Worm (Caenorhabditis elegans) whole organism, late embryonic: ENCODE measurements around the gene F21A3.4.

ENCODE experiments used
- C08G9.2 ChIP-seq: sonication (generic microtip); optimal IDR thresholded peaks from 2 replicates; lab custom pipeline; 2016; ENCODE audit warnings: mild to moderate bottlenecking, missing genetic modification characterization, moderate library complexity, missing compliant biosample characterization
- F13H6.1 ChIP-seq: sonication (generic microtip); optimal IDR thresholded peaks from 2 replicates; lab custom pipeline; 2016; ENCODE audit warnings: missing genetic modification characterization, missing compliant biosample characterization
- T23F11.4 ChIP-seq: fragments of 200-800 bp; sonication (Bioruptor generic); optimal IDR thresholded peaks from 2 replicates; lab custom pipeline; 2018; ENCODE audit warnings: mild to moderate bottlenecking, missing genetic modification characterization, missing compliant biosample characterization
- Y22D7AL.16 ChIP-seq: sonication (generic microtip); optimal IDR thresholded peaks from 2 replicates; lab custom pipeline; 2016; ENCODE audit warnings: missing genetic modification characterization, missing compliant biosample characterization
- ceh-14 ChIP-seq: sonication (generic microtip); optimal IDR thresholded peaks from 2 replicates; lab custom pipeline; 2016; ENCODE audit warnings: missing genotype, missing genetic modification characterization, missing compliant biosample characterization
- ceh-19 ChIP-seq: fragments of 200-800 bp; sonication (Bioruptor generic); optimal IDR thresholded peaks from 2 replicates; lab custom pipeline; 2018; ENCODE audit warnings: mild to moderate bottlenecking, missing genetic modification characterization, missing compliant biosample characterization
- ceh-22 ChIP-seq: sonication (generic microtip); optimal IDR thresholded peaks from 2 replicates; lab custom pipeline; 2017; ENCODE audit warnings: missing biosample characterization, missing genetic modification characterization
- ceh-30 ChIP-seq: fragments of 150-350 bp; optimal IDR thresholded peaks from 2 replicates; lab custom pipeline; 2014; ENCODE audit warnings: missing biosample characterization, missing genetic modification characterization
- ceh-31 ChIP-seq: sonication (generic microtip); optimal IDR thresholded peaks from 2 replicates; lab custom pipeline; 2016; ENCODE audit warnings: missing genetic modification characterization, missing compliant biosample characterization
- ceh-34 ChIP-seq: sonication (generic microtip); optimal IDR thresholded peaks from 2 replicates; lab custom pipeline; 2016; ENCODE audit warnings: mild to moderate bottlenecking, missing genetic modification characterization, missing compliant biosample characterization
- ceh-48 ChIP-seq: sonication (generic microtip); optimal IDR thresholded peaks from 2 replicates; lab custom pipeline; 2016; ENCODE audit warnings: missing genetic modification characterization, inconsistent platforms, missing compliant biosample characterization
- ceh-6 ChIP-seq: fragments of 200-800 bp; sonication (Bioruptor generic); optimal IDR thresholded peaks from 2 replicates; lab custom pipeline; 2018; ENCODE audit warnings: mild to moderate bottlenecking, missing genetic modification characterization, missing compliant biosample characterization
- dmd-4 ChIP-seq: sonication (generic microtip); optimal IDR thresholded peaks from 2 replicates; lab custom pipeline; 2016; ENCODE audit warnings: borderline replicate concordance, missing genetic modification characterization, missing compliant biosample characterization
- elt-4 ChIP-seq: sonication (generic microtip); optimal IDR thresholded peaks from 2 replicates; lab custom pipeline; 2016; ENCODE audit warnings: missing genetic modification characterization, missing compliant biosample characterization
- eyg-1 ChIP-seq: sonication (generic microtip); optimal IDR thresholded peaks from 2 replicates; lab custom pipeline; 2016; ENCODE audit warnings: missing genotype, missing genetic modification characterization, missing compliant biosample characterization
- fkh-10 ChIP-seq: fragments of 150-350 bp; optimal IDR thresholded peaks from 2 replicates; lab custom pipeline; 2014; ENCODE audit warnings: missing biosample characterization, missing genetic modification reagents, missing genetic modification characterization
- hlh-13 ChIP-seq: fragments of 200-800 bp; sonication (Bioruptor generic); optimal IDR thresholded peaks from 2 replicates; lab custom pipeline; 2018; ENCODE audit warnings: mild to moderate bottlenecking, missing genetic modification characterization, missing compliant biosample characterization
- lim-6 ChIP-seq: sonication (generic microtip); optimal IDR thresholded peaks from 2 replicates; lab custom pipeline; 2016; ENCODE audit warnings: missing genetic modification characterization, missing compliant biosample characterization
- madf-2 ChIP-seq: sonication (generic microtip); optimal IDR thresholded peaks from 2 replicates; lab custom pipeline; 2017; ENCODE audit warnings: missing genetic modification characterization, missing compliant biosample characterization
- mec-3 ChIP-seq: sonication (generic microtip); optimal IDR thresholded peaks from 2 replicates; lab custom pipeline; 2016; ENCODE audit warnings: borderline replicate concordance, missing genetic modification characterization, missing compliant biosample characterization
- pag-3 ChIP-seq: sonication (generic microtip); optimal IDR thresholded peaks from 2 replicates; lab custom pipeline; 2016; ENCODE audit warnings: missing compliant biosample characterization, missing genetic modification characterization, borderline replicate concordance
- pax-1 ChIP-seq: fragments of 150-350 bp; optimal IDR thresholded peaks from 2 replicates; lab custom pipeline; 2014; ENCODE audit warnings: missing biosample characterization, missing genetic modification characterization
- pqm-1 ChIP-seq: sonication (generic microtip); optimal IDR thresholded peaks from 2 replicates; lab custom pipeline; 2016; ENCODE audit warnings: missing genetic modification characterization, missing compliant biosample characterization
- pros-1 ChIP-seq: fragments of 150-350 bp; optimal IDR thresholded peaks from 2 replicates; lab custom pipeline; 2014; ENCODE audit warnings: missing biosample characterization, missing genetic modification reagents, missing genetic modification characterization
- ref-2 ChIP-seq: sonication (generic microtip); optimal IDR thresholded peaks from 2 replicates; lab custom pipeline; 2016; ENCODE audit warnings: missing genetic modification characterization, missing compliant biosample characterization
- sdc-2 ChIP-seq: sonication (generic microtip); optimal IDR thresholded peaks from 2 replicates; lab custom pipeline; 2016; ENCODE audit warnings: missing genotype, missing genetic modification characterization, missing compliant biosample characterization
- sox-2 ChIP-seq: fragments of 200-800 bp; sonication (Bioruptor generic); IDR thresholded peaks from 2 replicates; pipeline ENCODE4 v1.3.6; 2022; ENCODE audit warnings: missing genetic modification reagents, missing genetic modification characterization, missing compliant biosample characterization
- sox-4 ChIP-seq: sonication (generic microtip); optimal IDR thresholded peaks from 2 replicates; lab custom pipeline; 2017; ENCODE audit warnings: mild to moderate bottlenecking, missing genetic modification characterization, inconsistent platforms, missing compliant biosample characterization
- syd-9 ChIP-seq: sonication (generic microtip); optimal IDR thresholded peaks from 2 replicates; lab custom pipeline; 2016; ENCODE audit warnings: mild to moderate bottlenecking, missing genetic modification characterization, moderate library complexity, missing compliant biosample characterization
- unc-3 ChIP-seq, 2 experiments: fragments of 200-800 bp in 1 of 2; sonication (Bioruptor generic) in 1 of 2; sonication (generic microtip) in 1 of 2; conservative IDR thresholded peaks in 1 of 2; optimal IDR thresholded peaks in 1 of 2; 2 replicates each; pipeline versions ENCODE4 v1.3.6 to Lab custom; 2016 to 2022; ENCODE audit warnings: missing compliant biosample characterization in 2 of 2, missing genetic modification characterization in 2 of 2, missing genetic modification reagents in 1 of 2
- unc-42 ChIP-seq: sonication (generic microtip); optimal IDR thresholded peaks from 2 replicates; lab custom pipeline; 2016; ENCODE audit warnings: missing genotype, missing genetic modification characterization, missing compliant biosample characterization
- unc-86 ChIP-seq: sonication (generic microtip); optimal IDR thresholded peaks from 2 replicates; lab custom pipeline; 2016; ENCODE audit warnings: missing genetic modification characterization, missing compliant biosample characterization
- zip-5 ChIP-seq: sonication (generic microtip); optimal IDR thresholded peaks from 2 replicates; lab custom pipeline; 2016; ENCODE audit warnings: missing genetic modification characterization, missing compliant biosample characterization
- ztf-16 ChIP-seq: sonication (generic microtip); optimal IDR thresholded peaks from 2 replicates; lab custom pipeline; 2017; ENCODE audit warnings: missing genetic modification characterization, missing compliant biosample characterization

F21A3.4 gene

DNA sequence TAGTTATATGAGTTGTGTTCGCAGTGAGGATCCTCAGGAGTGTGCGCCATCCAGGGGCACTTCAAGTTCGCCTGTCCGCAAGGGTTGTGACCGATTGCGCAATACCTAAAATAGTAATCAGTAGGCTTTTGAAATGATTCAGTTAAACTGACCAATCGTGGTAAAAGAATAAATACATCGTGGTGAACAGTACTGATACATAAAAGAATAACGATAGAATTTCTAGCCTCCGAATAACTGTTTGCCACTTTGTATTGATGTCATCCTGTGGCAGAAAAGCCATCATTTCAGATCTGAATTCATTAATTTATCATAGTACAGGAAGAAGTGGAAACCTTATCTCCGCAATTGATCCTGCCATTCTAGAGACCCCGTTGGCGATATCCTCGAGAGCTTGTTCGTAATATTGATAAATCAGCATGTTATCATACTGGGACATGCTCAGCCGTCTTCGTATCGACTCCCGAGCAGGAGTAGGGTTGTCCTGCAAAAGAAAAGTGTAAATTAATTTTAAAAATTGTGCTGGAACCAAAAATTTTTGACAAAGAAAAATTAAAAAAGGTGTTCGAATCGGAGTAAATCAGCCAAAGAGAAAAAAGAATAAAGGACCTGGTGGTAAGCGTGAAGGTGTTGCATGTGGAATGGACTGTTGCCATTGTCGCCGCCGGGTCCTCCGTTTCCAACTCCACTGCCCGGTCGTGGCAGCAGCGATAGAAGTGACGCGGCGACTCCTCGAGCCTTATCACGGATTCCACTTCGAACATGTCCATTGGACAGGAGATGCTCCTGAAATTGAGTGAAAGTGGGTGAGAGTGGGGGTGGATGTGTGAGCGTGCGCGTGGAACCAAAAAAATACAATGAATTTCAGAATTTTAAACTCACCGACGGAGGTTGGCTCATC, 23.3 kb upstream of the F21A3.4 start:
- no peak for TF ChIP-seq zip-5 (tag; lab: Kevin White, UChicago)
- TF ChIP-seq sox-4 (tag; lab: Kevin White, UChicago): no peak
- no peak for TF ChIP-seq hlh-13 (GFP tag; lab: Kevin White, UChicago)
- TF ChIP-seq unc-42: no peak
- no peak for TF ChIP-seq Y22D7AL.16
- TF ChIP-seq dmd-4: no peak
- no peak for TF ChIP-seq T23F11.4 (GFP tag; lab: Kevin White, UChicago)
- TF ChIP-seq C08G9.2 (tag; lab: Kevin White, UChicago): no peak
- no peak for TF ChIP-seq ceh-14
- TF ChIP-seq ceh-30 (tag; lab: Kevin White, UChicago): no peak
- TF ChIP-seq pros-1: no peak
- no peak for TF ChIP-seq ztf-16
- TF ChIP-seq madf-2 (tag; lab: Kevin White, UChicago): no peak
- TF ChIP-seq lim-6 (tag; lab: Kevin White, UChicago): no peak
- no peak for TF ChIP-seq syd-9
- TF ChIP-seq ceh-19: no peak
- TF ChIP-seq, all 69 proteins: peak for 0

DNA sequence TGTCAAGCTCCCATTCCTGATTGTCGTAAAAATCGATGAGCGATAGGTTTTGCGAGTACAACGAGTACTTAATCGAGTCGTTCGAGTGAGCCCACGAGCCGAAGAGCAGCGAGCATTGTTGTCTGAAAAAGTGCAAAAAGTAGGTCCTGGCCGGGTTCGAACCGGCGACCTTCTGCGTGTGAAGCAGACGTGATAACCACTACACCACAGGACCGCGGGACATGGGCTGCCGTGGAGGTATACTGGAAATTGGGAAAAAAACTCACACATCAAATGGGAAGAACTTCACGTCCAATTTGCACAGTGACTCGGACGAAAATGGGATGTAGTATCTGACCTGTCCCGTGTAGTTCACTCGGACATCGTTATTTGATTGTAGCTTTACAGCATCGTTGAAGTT, 21.1 kb upstream of the F21A3.4 start:
- TF ChIP-seq ceh-6 (GFP tag; lab: Kevin White, UChicago) (peak; percentile 21), mec-3 (tag; lab: Kevin White, UChicago) (no peak)

ce11 chrV:15516476-15516875, 19.9 kb upstream of the F21A3.4 start:
- TF ChIP-seq pag-3 (tag; lab: Kevin White, UChicago): no peak
- no peak for TF ChIP-seq sox-2 (GFP tag; lab: Robert Waterston, UW)
- TF ChIP-seq, all 69 proteins: peak for 0

DNA sequence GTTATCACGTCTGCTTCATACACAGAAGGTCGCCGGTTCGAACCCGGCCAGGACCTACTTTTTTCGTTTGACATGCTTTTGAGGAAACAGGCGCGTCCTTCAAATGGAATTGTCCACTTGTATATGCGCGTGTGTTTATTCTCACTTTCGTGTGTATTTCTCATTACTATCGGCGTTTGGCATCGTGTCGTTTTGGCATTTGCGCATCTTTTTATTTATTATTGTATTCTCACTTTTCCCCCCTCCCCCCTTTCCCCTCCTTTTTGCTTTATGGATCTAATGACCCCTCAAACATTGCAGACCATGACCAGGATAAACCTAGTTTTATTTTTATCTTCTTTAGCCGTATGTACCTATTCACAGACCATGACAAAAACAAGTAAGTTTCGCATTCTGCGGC, 19.0 kb upstream of the F21A3.4 start, which contains the start of gene F21A3.3:
Gene F21A3.3, plus strand, starts transcription at position 301 of the 400 bp plus-strand sequence.
- TF ChIP-seq F13H6.1 (tag; lab: Kevin White, UChicago): no peak
- TF ChIP-seq pax-1 (tag; lab: Kevin White, UChicago): no peak
- no peak for TF ChIP-seq ceh-34 (tag; lab: Kevin White, UChicago)
- TF ChIP-seq hlh-13 (GFP tag; lab: Kevin White, UChicago): no peak
- no peak for TF ChIP-seq sdc-2 (tag; lab: Kevin White, UChicago)
- TF ChIP-seq madf-2 (tag; lab: Kevin White, UChicago): no peak
- TF ChIP-seq ref-2 (tag; lab: Kevin White, UChicago): no peak
- no peak for TF ChIP-seq elt-4 (tag; lab: Kevin White, UChicago)
- TF ChIP-seq unc-86: no peak
- TF ChIP-seq pqm-1 (tag; lab: Kevin White, UChicago): no peak
- no peak for TF ChIP-seq ceh-6 (GFP tag; lab: Kevin White, UChicago)
- TF ChIP-seq ceh-22: no peak
- no peak for TF ChIP-seq ceh-48

ce11 chrV:15519845-15520244, 16.6 kb upstream of the F21A3.4 start:
- no peak for TF ChIP-seq fkh-10 (GFP tag; lab: Kevin White, UChicago)
- TF ChIP-seq ceh-31 (tag; lab: Kevin White, UChicago): peak; percentile 2

ce11 chrV:15520398-15520797, 16.0 kb upstream of the F21A3.4 start:
- no peak for TF ChIP-seq eyg-1 (tag; lab: Kevin White, UChicago)
- TF ChIP-seq unc-3 (GFP tag; conservative IDR thresholded peaks at IDR 0.05; lab: Robert Waterston, UW): no peak
- peak; percentile 3 for TF ChIP-seq unc-3 (tag; optimal IDR thresholded peaks at IDR 0.05; lab: Kevin White, UChicago)
